Worm (Caenorhabditis elegans) whole organism, midembryonic: ENCODE measurements around the gene sds-22.

Experiments used
- T22C8.4 ChIP-seq: fragments of 200-800 bp; sonication (Bioruptor generic); IDR thresholded peaks from 2 replicates; pipeline ENCODE4 v1.3.6; 2022; ENCODE audit warnings: missing genetic modification characterization, missing compliant biosample characterization
- cog-1 ChIP-seq: sonication (generic microtip); optimal IDR thresholded peaks from 2 replicates; lab custom pipeline; 2016; ENCODE audit warnings: missing genetic modification characterization, missing compliant biosample characterization
- flt-1 ChIP-seq: fragments of 200-800 bp; sonication (Bioruptor generic); IDR thresholded peaks from 2 replicates; pipeline ENCODE4 v1.3.6; 2022; ENCODE audit warnings: missing genetic modification characterization, missing compliant biosample characterization
- klf-2 ChIP-seq: fragments of 200-800 bp; sonication (Bioruptor generic); conservative IDR thresholded peaks from 2 replicates; pipeline ENCODE4 v1.3.6; 2022; ENCODE audit warnings: missing genetic modification reagents, missing genetic modification characterization, missing compliant biosample characterization
- med-1 ChIP-seq: sonication (generic microtip); optimal IDR thresholded peaks from 2 replicates; lab custom pipeline; 2017; ENCODE audit warnings: missing genetic modification characterization, mild to moderate bottlenecking, missing compliant biosample characterization, antibody characterized with exemption, missing genetic modification reagents; ENCODE audit not compliant: insufficient read depth
- ref-1 ChIP-seq: fragments of 200-800 bp; sonication (Bioruptor generic); conservative IDR thresholded peaks from 2 replicates; pipeline ENCODE4 v1.3.6; 2022; ENCODE audit warnings: missing genetic modification reagents, missing genetic modification characterization, missing compliant biosample characterization
- tab-1 ChIP-seq: fragments of 200-800 bp; sonication (Bioruptor generic); IDR thresholded peaks from 2 replicates; pipeline ENCODE4 v1.3.6; 2022; ENCODE audit warnings: missing genetic modification characterization, missing compliant biosample characterization
- ztf-23 ChIP-seq: fragments of 200-800 bp; sonication (Bioruptor generic); IDR thresholded peaks from 2 replicates; pipeline ENCODE4 v1.3.6; 2022; ENCODE audit warnings: missing genetic modification reagents, missing genetic modification characterization, missing compliant biosample characterization
- ztf-29 ChIP-seq: fragments of 200-800 bp; sonication (Bioruptor generic); IDR thresholded peaks from 2 replicates; pipeline ENCODE4 v1.3.6; 2022; ENCODE audit warnings: missing genetic modification reagents, missing genetic modification characterization, missing compliant biosample characterization

Gene sds-22

DNA sequence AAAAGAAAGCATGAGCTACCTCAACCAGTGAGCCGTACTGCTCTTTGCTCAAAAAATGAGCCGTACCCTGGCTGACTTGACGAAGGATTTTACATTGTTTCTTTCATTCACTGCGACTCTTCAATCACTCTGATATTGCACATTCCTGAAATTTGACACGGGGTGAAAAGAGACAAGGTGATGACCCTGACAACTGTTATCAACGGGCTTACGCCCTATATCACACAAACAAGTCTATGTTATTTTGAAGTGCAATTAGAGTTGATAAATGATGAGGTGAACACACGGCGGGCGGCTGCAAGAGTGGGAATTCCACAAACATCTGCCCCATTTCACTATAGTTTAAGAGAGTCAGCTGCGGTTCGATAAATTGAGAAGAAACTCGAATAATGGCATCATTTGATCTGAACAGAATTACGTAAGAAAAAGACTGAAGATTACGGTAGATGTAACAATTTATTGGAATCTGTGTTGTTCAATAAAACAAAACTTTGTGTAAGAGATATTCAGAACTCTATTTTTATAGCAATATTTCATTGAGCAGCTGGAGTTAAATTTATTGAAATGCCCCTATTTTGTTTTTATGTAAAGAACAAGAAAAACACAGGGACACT lies 21.5 kb upstream of the sds-22 start:
- TF ChIP-seq ztf-29 (no peak), flt-1 (GFP tag; lab: Robert Waterston, UW) (no peak), T22C8.4 (GFP tag; lab: Robert Waterston, UW) (no peak), cog-1 (tag; lab: Kevin White, UChicago) (no peak), ztf-23 (GFP tag; lab: Robert Waterston, UW) (no peak), tab-1 (GFP tag; lab: Robert Waterston, UW) (no peak), ref-1 (GFP tag; lab: Robert Waterston, UW) (no peak), klf-2 (no peak)

DNA sequence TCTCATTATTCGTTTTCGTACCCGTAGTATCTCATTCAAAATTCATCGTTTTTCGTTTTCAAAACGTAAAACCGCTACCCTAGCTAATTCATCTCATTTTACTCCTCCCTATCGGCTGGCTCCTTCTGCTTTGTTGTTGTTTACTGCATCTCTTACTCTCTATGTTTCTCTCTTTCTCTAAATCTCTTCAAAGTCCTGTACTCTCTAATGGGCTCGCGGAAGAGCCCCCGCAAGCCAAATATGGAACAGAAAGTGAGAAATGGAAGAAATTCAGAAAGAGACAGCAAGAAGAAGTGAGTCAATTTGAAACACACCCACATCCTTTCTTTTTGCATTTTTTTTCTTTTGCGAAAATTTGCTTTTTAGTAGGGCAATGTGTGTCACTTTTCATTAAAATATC lies 19.5 kb upstream of the sds-22 start:
- TF ChIP-seq ref-1 (GFP tag; lab: Robert Waterston, UW) (no peak), tab-1 (GFP tag; lab: Robert Waterston, UW) (no peak), med-1 (GFP tag; lab: Kevin White, UChicago) (no peak), ztf-29 (no peak), T22C8.4 (GFP tag; lab: Robert Waterston, UW) (no peak), klf-2 (no peak), flt-1 (GFP tag; lab: Robert Waterston, UW) (no peak), cog-1 (tag; lab: Kevin White, UChicago) (no peak), ztf-23 (GFP tag; lab: Robert Waterston, UW) (no peak)

DNA sequence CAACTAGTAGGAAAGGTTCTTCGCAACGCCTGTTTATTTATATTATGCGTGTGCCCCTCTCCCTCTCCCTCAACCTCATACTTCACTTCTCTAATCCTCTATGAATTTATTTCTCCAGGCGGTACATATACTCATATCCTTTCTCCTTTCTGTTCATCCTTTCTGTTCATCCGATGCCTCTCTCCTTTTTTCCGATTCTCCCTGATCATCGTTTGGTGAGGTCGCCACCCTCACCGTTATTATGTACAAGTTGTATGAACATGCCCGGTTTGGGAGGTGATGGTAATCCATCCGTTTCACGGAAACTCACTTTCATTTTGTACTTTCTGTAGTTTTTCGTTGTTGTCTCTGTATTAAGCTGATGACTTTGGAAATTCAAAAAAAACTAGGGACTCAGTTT lies 18.5 kb upstream of the sds-22 start:
- no peak for TF ChIP-seq klf-2
- TF ChIP-seq ztf-23 (GFP tag; lab: Robert Waterston, UW), result no peak
- no peak for TF ChIP-seq flt-1 (GFP tag; lab: Robert Waterston, UW)
- TF ChIP-seq ref-1 (GFP tag; lab: Robert Waterston, UW), result no peak
- no peak for TF ChIP-seq tab-1 (GFP tag; lab: Robert Waterston, UW)
- TF ChIP-seq T22C8.4 (GFP tag; lab: Robert Waterston, UW), result no peak
- TF ChIP-seq cog-1 (tag; lab: Kevin White, UChicago), result no peak
- TF ChIP-seq med-1 (GFP tag; lab: Kevin White, UChicago), result no peak
- no peak for TF ChIP-seq ztf-29

DNA sequence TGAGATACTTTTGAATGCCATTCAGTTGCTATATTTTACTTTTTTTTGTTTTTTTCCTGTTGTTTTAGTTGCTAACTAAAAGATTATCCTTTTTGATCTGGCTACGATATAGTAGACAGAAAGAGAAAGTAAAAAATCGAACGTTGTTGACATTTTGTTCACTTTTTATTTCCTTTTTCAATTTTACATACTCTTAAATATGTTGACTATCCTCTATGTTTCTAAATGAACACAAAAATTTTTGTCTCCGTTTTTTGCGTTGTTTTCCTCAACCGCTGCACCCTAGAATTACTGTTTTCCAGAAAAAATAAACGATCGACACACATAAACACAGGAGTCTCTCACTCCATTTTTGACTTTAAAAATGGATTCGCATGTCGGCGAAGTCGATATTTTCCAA lies 16.1 kb upstream of the sds-22 start, which contains the start of gene klp-3:
TSS of gene klp-3 (plus strand) at position 301 of the 400 bp plus-strand sequence.
- TF ChIP-seq ref-1 (GFP tag; lab: Robert Waterston, UW) (no peak), ztf-29 (no peak)

DNA sequence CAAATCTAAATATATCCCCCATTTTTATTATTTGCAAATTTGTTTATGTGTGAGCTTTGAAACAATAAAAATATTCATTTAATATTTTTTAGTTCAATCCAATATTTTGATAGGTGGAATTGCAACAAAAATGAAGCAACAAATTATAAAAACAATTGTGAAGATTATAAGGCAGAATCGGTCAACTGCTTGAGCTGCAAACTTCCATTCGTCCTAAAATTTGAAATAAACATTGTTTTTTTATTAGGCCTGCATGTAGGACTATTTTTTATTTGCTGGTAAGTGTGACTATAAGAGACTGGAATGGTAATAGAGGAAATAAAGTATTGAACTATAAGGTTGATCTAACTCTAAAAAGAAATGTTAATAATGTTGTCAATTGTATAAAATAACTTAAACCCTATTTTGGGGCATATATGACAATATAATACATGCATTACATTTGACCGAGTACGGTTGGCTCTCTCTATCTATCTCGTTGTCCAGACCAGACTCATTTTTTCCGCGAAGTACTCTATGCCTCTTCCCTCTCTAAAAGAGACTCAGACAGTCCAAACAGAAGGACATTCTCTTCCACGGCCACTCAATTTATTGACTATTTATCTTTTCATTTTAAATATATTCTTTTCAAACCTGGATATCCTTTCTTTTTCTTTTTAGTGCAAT lies 12.5 kb upstream of the sds-22 start, which contains the start of gene T09A5.4:
TSS of gene T09A5.4 (plus strand) at position 616 of the 666 bp plus-strand sequence.
- TF ChIP-seq flt-1 (GFP tag; lab: Robert Waterston, UW) (no peak), klf-2 (no peak), ref-1 (GFP tag; lab: Robert Waterston, UW) (no peak), ztf-23 (GFP tag; lab: Robert Waterston, UW) (no peak), tab-1 (GFP tag; lab: Robert Waterston, UW) (no peak), cog-1 (tag; lab: Kevin White, UChicago) (no peak), med-1 (GFP tag; lab: Kevin White, UChicago) (no peak), T22C8.4 (GFP tag; lab: Robert Waterston, UW) (no peak), ztf-29 (no peak)

DNA sequence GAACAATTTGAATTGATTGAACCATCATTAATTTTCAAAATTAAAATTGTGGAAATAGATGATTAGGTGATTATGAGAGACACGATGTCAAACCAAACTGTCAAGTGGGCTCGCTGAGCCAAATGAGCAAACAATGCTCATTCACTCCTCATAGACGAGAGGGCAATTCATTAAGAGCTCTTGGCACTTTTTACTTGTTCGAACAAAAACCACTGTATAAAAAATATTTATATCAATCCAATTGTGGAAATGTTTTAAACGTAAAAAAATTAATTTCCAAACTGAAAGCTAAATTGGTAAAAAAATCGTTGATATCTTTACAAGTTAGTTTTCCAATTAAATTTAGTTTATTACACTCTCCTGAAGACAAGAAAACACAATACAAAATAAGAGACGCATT lies 8.5 kb upstream of the sds-22 start, which contains the start of gene acr-7:
TSS of gene acr-7 (minus strand) at position 101 of the 400 bp plus-strand sequence.
- no peak for TF ChIP-seq klf-2
- no peak for TF ChIP-seq ref-1 (GFP tag; lab: Robert Waterston, UW)
- no peak for TF ChIP-seq cog-1 (tag; lab: Kevin White, UChicago)
- no peak for TF ChIP-seq tab-1 (GFP tag; lab: Robert Waterston, UW)
- no peak for TF ChIP-seq ztf-29
- no peak for TF ChIP-seq flt-1 (GFP tag; lab: Robert Waterston, UW)
- TF ChIP-seq med-1 (GFP tag; lab: Kevin White, UChicago), result no peak
- no peak for TF ChIP-seq T22C8.4 (GFP tag; lab: Robert Waterston, UW)
- TF ChIP-seq ztf-23 (GFP tag; lab: Robert Waterston, UW), result no peak

DNA sequence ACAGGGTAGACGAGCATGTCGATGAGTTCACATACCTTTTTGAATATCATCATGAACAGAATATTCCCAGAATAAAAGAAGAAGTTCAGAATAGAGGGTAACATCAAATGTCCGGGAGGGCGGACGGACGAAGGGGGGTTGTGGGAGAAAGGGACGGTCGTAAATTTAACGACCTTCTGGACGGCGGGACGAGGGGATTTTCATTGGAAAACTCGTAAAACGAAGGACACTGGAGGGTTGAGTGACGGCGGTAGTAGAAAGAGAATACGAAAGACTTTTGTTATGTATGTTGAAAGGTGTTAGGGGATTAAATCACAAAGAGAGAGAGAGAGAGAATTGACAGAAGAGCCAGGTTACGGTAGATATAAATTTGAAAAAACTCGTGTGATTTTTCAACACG lies 7.6 kb upstream of the sds-22 start:
- TF ChIP-seq ref-1 (GFP tag; lab: Robert Waterston, UW) (no peak), T22C8.4 (GFP tag; lab: Robert Waterston, UW) (no peak), tab-1 (GFP tag; lab: Robert Waterston, UW) (no peak), med-1 (GFP tag; lab: Kevin White, UChicago) (no peak), ztf-23 (GFP tag; lab: Robert Waterston, UW) (no peak), klf-2 (no peak), cog-1 (tag; lab: Kevin White, UChicago) (no peak), ztf-29 (no peak), flt-1 (GFP tag; lab: Robert Waterston, UW) (no peak)

DNA sequence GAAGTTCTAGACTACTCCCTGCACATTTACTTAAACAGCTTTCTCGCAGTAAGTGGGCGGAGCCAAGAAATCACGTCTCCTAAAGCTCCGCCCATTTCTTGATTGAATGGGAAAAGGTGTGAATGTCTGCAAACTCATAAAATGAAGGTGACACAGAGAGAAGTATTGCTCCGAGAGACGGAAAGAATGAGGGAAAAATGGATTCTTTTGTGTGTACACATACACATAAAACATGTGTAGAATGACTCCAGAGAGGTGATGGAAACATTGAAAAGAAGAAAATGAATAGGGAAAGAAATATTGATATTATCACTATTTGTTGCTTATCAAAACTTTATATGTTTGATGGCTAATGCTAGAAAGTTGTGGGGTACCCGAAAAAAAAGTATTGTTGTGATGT lies 6.7 kb upstream of the sds-22 start:
- TF ChIP-seq med-1 (GFP tag; lab: Kevin White, UChicago), result no peak
- no peak for TF ChIP-seq ref-1 (GFP tag; lab: Robert Waterston, UW)
- TF ChIP-seq ztf-29, result no peak
- no peak for TF ChIP-seq cog-1 (tag; lab: Kevin White, UChicago)
- no peak for TF ChIP-seq flt-1 (GFP tag; lab: Robert Waterston, UW)
- no peak for TF ChIP-seq T22C8.4 (GFP tag; lab: Robert Waterston, UW)
- no peak for TF ChIP-seq ztf-23 (GFP tag; lab: Robert Waterston, UW)
- no peak for TF ChIP-seq klf-2
- no peak for TF ChIP-seq tab-1 (GFP tag; lab: Robert Waterston, UW)

DNA sequence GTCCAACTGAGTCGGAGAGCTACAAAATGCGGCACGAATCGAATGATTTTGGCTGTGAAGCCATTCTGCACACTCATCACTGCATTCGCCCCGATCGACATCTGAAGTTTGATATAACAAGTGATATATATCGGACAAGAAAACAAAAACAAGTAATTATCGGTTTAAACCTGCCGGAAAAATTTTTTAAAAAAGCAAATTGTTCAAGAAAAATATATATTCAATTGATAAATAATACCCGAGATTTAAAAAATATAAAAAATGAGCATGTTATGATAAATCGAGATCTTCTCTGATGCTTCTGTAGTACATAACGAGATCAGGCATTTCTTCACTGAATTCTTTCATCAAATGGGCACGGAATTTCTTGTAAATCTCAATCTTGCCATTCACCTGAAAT lies 4.5 kb upstream of the sds-22 start, which contains the start of gene T09A5.5:
TSS of gene T09A5.5 (minus strand) at position 101 of the 400 bp plus-strand sequence.
- TF ChIP-seq tab-1 (GFP tag; lab: Robert Waterston, UW) (no peak), ztf-29 (no peak), flt-1 (GFP tag; lab: Robert Waterston, UW) (no peak), cog-1 (tag; lab: Kevin White, UChicago) (no peak), ztf-23 (GFP tag; lab: Robert Waterston, UW) (no peak), T22C8.4 (GFP tag; lab: Robert Waterston, UW) (no peak), ref-1 (GFP tag; lab: Robert Waterston, UW) (no peak), klf-2 (no peak), med-1 (GFP tag; lab: Kevin White, UChicago) (no peak)
